Fruit fly (Drosophila melanogaster): Measurements from ENCODE around the gene Tmf.

Tmf gene

dm6 chrX:6861523-6862077 lies 17.5 kb downstream of the Tmf start (continued):
- TF ChIP-seq org-1 (GFP tag; optimal IDR thresholded peaks at IDR 0.05) (peak; percentile 24), Hmx (GFP tag; optimal IDR thresholded peaks at IDR 0.05) (no peak), NK7.1 (GFP tag; optimal IDR thresholded peaks at IDR 0.05) (no peak), sd (tag; optimal IDR thresholded peaks at IDR 0.05) (peak; percentile 77), tio (GFP tag; optimal IDR thresholded peaks at IDR 0.05) (no peak), Antp (GFP tag; optimal IDR thresholded peaks at IDR 0.05) (no peak), Dip2 (GFP tag; IDR thresholded peaks at IDR 0.05) (no peak), Vsx1 (GFP tag; optimal IDR thresholded peaks at IDR 0.05) (no peak), pros (GFP tag; optimal IDR thresholded peaks at IDR 0.05) (peak; percentile 91), dan (GFP tag; IDR thresholded peaks at IDR 0.05) (no peak), Chrac-16 (GFP tag; optimal IDR thresholded peaks at IDR 0.05) (peak; percentile 25), Awh (GFP tag; IDR thresholded peaks at IDR 0.05) (no peak), ac (GFP tag; optimal IDR thresholded peaks at IDR 0.05) (no peak), ash1 (GFP tag; optimal IDR thresholded peaks at IDR 0.05) (no peak), CG17359 (tag; optimal IDR thresholded peaks at IDR 0.05) (peak; percentile 65), CG3407 (GFP tag; optimal IDR thresholded peaks at IDR 0.05) (no peak), CG17328 (GFP tag; IDR thresholded peaks at IDR 0.05) (0 out of 2 replicates have a peak, but pooled peaks have one; percentile 5), tna (GFP tag; IDR thresholded peaks at IDR 0.05; ENCODE audit: partially characterized antibody) (no peak), sima (GFP tag; optimal IDR thresholded peaks at IDR 0.05) (no peak), CG11456 (GFP tag; IDR thresholded peaks at IDR 0.05) (peak; percentile 73), CG4328 (GFP tag; optimal IDR thresholded peaks at IDR 0.05) (peak; percentile 28), tx (GFP tag; optimal IDR thresholded peaks at IDR 0.05) (peak; percentile 60), CG16815 (GFP tag; optimal IDR thresholded peaks at IDR 0.05) (peak; percentile 19), H15 (GFP tag; IDR thresholded peaks at IDR 0.05) (peak; percentile 48; the same call in 1 of the 3 replicates), Myb (GFP tag; optimal IDR thresholded peaks at IDR 0.05) (peak; percentile 51), Pdp1 (GFP tag; optimal IDR thresholded peaks at IDR 0.05) (peak in 1 of 2 experiments; percentile 94), HLHmδ (GFP tag; optimal IDR thresholded peaks at IDR 0.05) (peak; percentile 53), CG11093 (GFP tag; IDR thresholded peaks at IDR 0.05) (no peak), ap (GFP tag; IDR thresholded peaks at IDR 0.05) (no peak), NC2β (GFP tag; optimal IDR thresholded peaks at IDR 0.05) (no peak), al (GFP tag; IDR thresholded peaks at IDR 0.05) (peak; percentile 66), chm (GFP tag; IDR thresholded peaks at IDR 0.05) (peak; percentile 73; the same call in 1 of the 2 replicates), ase (GFP tag; IDR thresholded peaks at IDR 0.05) (no peak), hkb (optimal IDR thresholded peaks at IDR 0.05) (no peak), hkb (GFP tag; IDR thresholded peaks at IDR 0.05) (peak; percentile 29; the same call in 1 of the 2 replicates), Ets97D (GFP tag; optimal IDR thresholded peaks at IDR 0.05) (no peak), hbn (GFP tag; IDR thresholded peaks at IDR 0.05; ENCODE audit: partially characterized antibody) (peak; percentile 35; the same call in 1 of the 2 replicates), dati (GFP tag; IDR thresholded peaks at IDR 0.05) (no peak), CG3163 (GFP tag; optimal IDR thresholded peaks at IDR 0.05) (peak; percentile 63), sens-2 (GFP tag; IDR thresholded peaks at IDR 0.05) (0 out of 2 replicates have a peak, but pooled peaks have one; percentile 23), CG6175 (GFP tag; IDR thresholded peaks at IDR 0.05) (peak; percentile 48; the same call in 1 of the 3 replicates), CG10565 (GFP tag; optimal IDR thresholded peaks at IDR 0.05) (no peak), CG4424 (GFP tag; optimal IDR thresholded peaks at IDR 0.05) (peak; percentile 3), Abd-B (GFP tag; optimal IDR thresholded peaks at IDR 0.05) (peak; percentile 16), sisA (GFP tag; IDR thresholded peaks at IDR 0.05) (0 out of 2 replicates have a peak, but pooled peaks have one; percentile 30), pzg (GFP tag; optimal IDR thresholded peaks at IDR 0.05) (no peak), MBD-R2 (GFP tag; IDR thresholded peaks at IDR 0.05) (peak; percentile 47), chif (GFP tag; optimal IDR thresholded peaks at IDR 0.05) (no peak), gce (GFP tag; IDR thresholded peaks at IDR 0.05) (peak; percentile 25; the same call in 1 of the 3 replicates), psq (GFP tag; optimal IDR thresholded peaks at IDR 0.05) (peak; percentile 79), trem (tag; optimal IDR thresholded peaks at IDR 0.05) (peak; percentile 24)

Data from whole organism, embryonic.